Worm (Caenorhabditis elegans): ENCODE data around the gene nhr-17.

nhr-17 gene

DNA sequence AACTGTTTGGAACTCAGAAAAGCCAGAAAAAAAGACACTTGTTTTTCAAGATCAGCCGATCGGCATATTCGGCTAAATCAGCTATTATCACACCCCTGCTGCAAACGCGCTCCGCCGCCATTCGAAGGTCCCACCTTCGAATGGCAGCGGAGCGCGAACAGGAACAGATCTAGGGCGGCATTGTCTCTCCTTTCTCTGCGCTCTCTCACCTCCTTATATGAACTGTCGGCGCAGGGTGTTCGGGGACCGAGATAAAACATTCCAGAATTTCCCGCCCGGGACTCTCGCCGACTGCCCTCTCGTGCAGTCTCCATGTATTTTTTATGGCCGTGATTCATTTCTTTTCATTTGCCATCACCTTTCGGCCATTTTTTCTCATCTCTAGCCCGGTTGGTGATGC is 49.2 kb downstream of the nhr-17 start:
- TF ChIP-seq flt-1 (GFP tag; IDR thresholded peaks at IDR 0.05): no peak
- no peak for TF ChIP-seq ets-7 (tag; optimal IDR thresholded peaks at IDR 0.05)
- TF ChIP-seq tbx-11 (GFP tag; IDR thresholded peaks at IDR 0.05): no peak
- TF ChIP-seq scrt-1 (GFP tag; IDR thresholded peaks at IDR 0.05): no peak
- no peak for TF ChIP-seq hmbx-1 (tag; optimal IDR thresholded peaks at IDR 0.05)
- TF ChIP-seq sea-1 (GFP tag; conservative IDR thresholded peaks at IDR 0.05): no peak
- no peak for TF ChIP-seq B0310.2 (tag; optimal IDR thresholded peaks at IDR 0.05)
- no peak for TF ChIP-seq tbx-37 (GFP tag; conservative IDR thresholded peaks at IDR 0.05)
- no peak for TF ChIP-seq hmg-4 (GFP tag; optimal IDR thresholded peaks at IDR 0.05)
- TF ChIP-seq hnd-1 (tag; optimal IDR thresholded peaks at IDR 0.05): no peak
- TF ChIP-seq tra-4 (tag; optimal IDR thresholded peaks at IDR 0.05): no peak
- TF ChIP-seq pes-1 (GFP tag; IDR thresholded peaks at IDR 0.05): no peak
- no peak for TF ChIP-seq ceh-36 (tag; optimal IDR thresholded peaks at IDR 0.05)
- no peak for TF ChIP-seq aly-1 (tag; optimal IDR thresholded peaks at IDR 0.05)
- TF ChIP-seq F13C5.2 (tag; optimal IDR thresholded peaks at IDR 0.05): no peak
- TF ChIP-seq ceh-13 (GFP tag; optimal IDR thresholded peaks at IDR 0.05): no peak
- TF ChIP-seq ama-1 (optimal IDR thresholded peaks at IDR 0.05): no peak

Measured in whole organism, early embryonic.